Fruit fly (Drosophila melanogaster) whole organism, pupa: ENCODE data around the gene CG7912.
A peak's percentile ranks its signal among the peaks of the same experiment; 100 is the strongest.

ENCODE experiments used
- CG10348 ChIP-seq: fragments of 200-800 bp; sonication (Bioruptor generic); IDR thresholded peaks from 2 replicates; pipeline ENCODE4 v1.3.6; 2022; ENCODE audit warnings: missing biosample characterization, missing genetic modification characterization
- CG12605 ChIP-seq: fragments of 200-800 bp; sonication (Bioruptor generic); IDR thresholded peaks from 2 replicates; pipeline ENCODE4 v1.3.6; 2022; ENCODE audit warnings: missing biosample characterization, missing genetic modification characterization
- CG13204 ChIP-seq: fragments of 200-800 bp; sonication (Bioruptor generic); optimal IDR thresholded peaks from 2 replicates; lab custom pipeline; 2018; ENCODE audit warnings: missing biosample characterization, mild to moderate bottlenecking, missing genetic modification characterization, moderate library complexity
- CG14655 ChIP-seq: fragments of 200-800 bp; sonication (Bioruptor generic); optimal IDR thresholded peaks from 3 replicates; lab custom pipeline; 2017; ENCODE audit warnings: mild to moderate bottlenecking, missing biosample characterization, missing genetic modification reagents, missing genetic modification characterization
- CG15710 ChIP-seq: fragments of 200-800 bp; sonication (Bioruptor generic); optimal IDR thresholded peaks from 2 replicates; lab custom pipeline; 2018; ENCODE audit warnings: missing biosample characterization, mild to moderate bottlenecking, missing genetic modification characterization, moderate library complexity
- CG17806 ChIP-seq: fragments of 200-800 bp; sonication (Bioruptor generic); optimal IDR thresholded peaks from 2 replicates; lab custom pipeline; 2018; ENCODE audit warnings: missing biosample characterization, mild to moderate bottlenecking, missing genetic modification characterization, moderate library complexity
- CG32121 ChIP-seq: fragments of 200-800 bp; sonication (Bioruptor generic); IDR thresholded peaks from 2 replicates; pipeline ENCODE4 v1.3.6; 2022; ENCODE audit warnings: missing biosample characterization, missing genetic modification characterization
- CG34367 ChIP-seq: fragments of 200-800 bp; sonication (Bioruptor generic); optimal IDR thresholded peaks from 2 replicates; lab custom pipeline; 2018; ENCODE audit warnings: missing biosample characterization, mild to moderate bottlenecking, missing genetic modification characterization
- CG4496 ChIP-seq: fragments of 200-800 bp; sonication (Bioruptor generic); IDR thresholded peaks from 3 replicates; pipeline ENCODE4 v1.3.6; 2022; ENCODE audit warnings: missing biosample characterization, missing genetic modification characterization
- CG8159 ChIP-seq: fragments of 200-800 bp; sonication (Bioruptor generic); optimal IDR thresholded peaks from 3 replicates; lab custom pipeline; 2018; ENCODE audit warnings: missing biosample characterization, mild to moderate bottlenecking, missing genetic modification characterization, moderate library complexity
- CG8301 ChIP-seq: fragments of 200-800 bp; sonication (Bioruptor generic); optimal IDR thresholded peaks from 2 replicates; lab custom pipeline; 2018; ENCODE audit warnings: missing biosample characterization, mild to moderate bottlenecking, missing genetic modification characterization
- CG9948 ChIP-seq: fragments of 200-800 bp; sonication (Bioruptor generic); optimal IDR thresholded peaks from 2 replicates; lab custom pipeline; 2018; ENCODE audit warnings: missing biosample characterization, mild to moderate bottlenecking, missing genetic modification characterization, moderate library complexity
- D1 ChIP-seq: fragments of 200-800 bp; sonication (Bioruptor generic); optimal IDR thresholded peaks from 2 replicates; lab custom pipeline; 2018; ENCODE audit warnings: missing biosample characterization, mild to moderate bottlenecking, missing genetic modification characterization, moderate library complexity
- EcR ChIP-seq: fragments of 200-800 bp; sonication (Bioruptor generic); optimal IDR thresholded peaks from 3 replicates; lab custom pipeline; 2019; ENCODE audit warnings: missing biosample characterization, missing genetic modification characterization, mild to moderate bottlenecking, moderate library complexity, missing genetic modification reagents
- Ets98B ChIP-seq: fragments of 200-800 bp; sonication (Bioruptor generic); IDR thresholded peaks from 2 replicates; pipeline ENCODE4 v1.3.6; 2022; ENCODE audit warnings: missing biosample characterization, missing genetic modification characterization
- Pif1A ChIP-seq: fragments of 200-800 bp; sonication (Bioruptor generic); optimal IDR thresholded peaks from 3 replicates; lab custom pipeline; 2016; ENCODE audit warnings: missing biosample characterization, missing genetic modification characterization
- Pif1B ChIP-seq: fragments of 200-800 bp; sonication (Bioruptor generic); optimal IDR thresholded peaks from 3 replicates; lab custom pipeline; 2016; ENCODE audit warnings: missing biosample characterization, missing genetic modification characterization
- Snoo ChIP-seq: fragments of 200-800 bp; sonication (Bioruptor generic); optimal IDR thresholded peaks from 3 replicates; lab custom pipeline; 2017; ENCODE audit warnings: missing biosample characterization, mild to moderate bottlenecking, missing genetic modification characterization, inconsistent platforms
- fd96Ca ChIP-seq: fragments of 200-800 bp; sonication (Bioruptor generic); IDR thresholded peaks from 3 replicates; pipeline ENCODE4 v1.3.6; 2022; ENCODE audit warnings: missing biosample characterization, missing genetic modification characterization
- gl ChIP-seq: fragments of 200-800 bp; sonication (Bioruptor generic); optimal IDR thresholded peaks from 2 replicates; lab custom pipeline; 2018; ENCODE audit warnings: missing biosample characterization, mild to moderate bottlenecking, missing genetic modification characterization
- rn ChIP-seq: fragments of 200-800 bp; sonication (Bioruptor generic); IDR thresholded peaks from 2 replicates; pipeline ENCODE4 v1.3.6; 2022; ENCODE audit warnings: missing biosample characterization, missing genetic modification characterization

The CG7912 gene

DNA sequence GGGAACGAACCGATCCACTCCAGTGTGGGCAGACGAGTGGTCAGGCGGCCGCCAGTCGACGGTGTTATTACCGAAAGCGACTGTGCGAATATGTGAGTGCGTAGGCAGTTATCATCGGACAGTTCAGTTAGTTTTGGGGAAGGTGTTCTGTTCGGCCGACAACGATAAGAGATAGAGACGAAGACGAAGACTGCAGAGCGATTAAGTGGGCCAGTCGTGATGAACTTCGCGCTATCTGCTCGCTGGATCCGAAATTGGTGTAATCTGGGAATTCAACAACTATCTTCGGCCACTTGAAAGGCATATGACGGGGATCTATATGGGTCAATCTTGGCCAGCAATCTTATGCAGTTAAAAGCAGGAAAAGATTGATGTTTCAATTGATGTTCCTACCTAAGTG is at the start of gene CG7912:
CG7912 (minus strand) TSS at position 17 of the 400 bp plus-strand sequence.
- TF ChIP-seq gl (tag; lab: Kevin White, UChicago): no peak
- TF ChIP-seq CG13204 (GFP tag; lab: Kevin White, UChicago): no peak
- no peak for TF ChIP-seq Pif1B (GFP tag; lab: Kevin White, UChicago)
- TF ChIP-seq CG34367: no peak
- no peak for TF ChIP-seq CG8159 (tag; lab: Kevin White, UChicago)
- no peak for TF ChIP-seq D1 (tag; lab: Kevin White, UChicago)
- TF ChIP-seq EcR: no peak
- no peak for TF ChIP-seq CG10348 (GFP tag; lab: Robert Waterston, UW)
- no peak for TF ChIP-seq CG8301 (tag; lab: Kevin White, UChicago)

DNA sequence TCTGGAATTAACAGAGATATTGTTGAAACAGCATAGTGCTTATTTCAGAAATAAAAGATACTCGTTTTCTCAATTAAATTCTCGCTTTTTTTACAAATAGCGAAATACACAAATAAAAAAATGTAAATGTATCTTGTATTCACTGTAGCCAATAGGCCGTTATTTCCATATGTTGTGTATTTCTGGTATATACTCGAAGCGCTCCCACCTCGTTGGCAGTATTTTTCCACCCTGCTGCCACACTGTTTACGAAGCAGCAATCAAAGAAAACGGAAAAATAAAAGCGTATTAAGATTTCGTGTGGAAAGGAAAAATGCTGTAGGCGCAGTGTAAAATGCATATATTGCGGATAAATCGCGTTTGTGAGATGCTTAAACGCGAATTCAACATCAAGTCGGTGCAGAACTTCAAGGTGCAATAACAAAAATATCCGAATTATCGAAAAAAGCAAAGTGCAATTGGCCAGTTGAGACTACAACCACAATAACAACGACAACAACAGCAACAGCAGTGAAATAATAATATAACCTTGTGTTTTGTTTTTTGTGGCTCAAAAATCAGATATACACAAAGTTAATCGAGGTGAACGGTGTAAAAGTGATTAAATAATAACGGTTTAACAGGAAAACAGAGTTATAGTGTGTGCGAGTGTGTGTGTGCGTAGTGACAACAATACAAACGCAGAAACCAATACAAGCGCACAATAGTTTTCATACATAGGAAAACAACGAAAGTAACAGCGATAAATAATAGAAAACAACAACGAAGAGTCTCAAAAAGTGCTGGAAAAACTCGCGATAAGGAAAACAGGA is 49.3 kb upstream of the CG7912 start, which contains the start of gene sima:
sima (plus strand) TSS at position 255 of the 812 bp plus-strand sequence.
- TF ChIP-seq CG17806 (tag; lab: Kevin White, UChicago) (peak; percentile 21), Ets98B (peak; percentile 64), CG15710 (no peak), gl (tag; lab: Kevin White, UChicago) (no peak), fd96Ca (GFP tag; lab: Robert Waterston, UW) (no peak), Pif1A (GFP tag; lab: Kevin White, UChicago) (peak; percentile 31), CG9948 (tag; lab: Kevin White, UChicago) (no peak), CG34367 (peak; percentile 8), Pif1B (GFP tag; lab: Kevin White, UChicago) (no peak), CG8301 (tag; lab: Kevin White, UChicago) (no peak), CG4496 (GFP tag; lab: Robert Waterston, UW) (0 out of 3 replicates have a peak, but pooled peaks have one; percentile 8), CG12605 (GFP tag; lab: Robert Waterston, UW) (no peak), CG32121 (no peak), CG13204 (GFP tag; lab: Kevin White, UChicago) (no peak), Snoo (tag; lab: Kevin White, UChicago) (peak; percentile 19), CG8159 (tag; lab: Kevin White, UChicago) (peak; percentile 23), rn (no peak), CG10348 (GFP tag; lab: Robert Waterston, UW) (no peak), D1 (tag; lab: Kevin White, UChicago) (no peak), CG14655 (no peak), EcR (no peak)

DNA sequence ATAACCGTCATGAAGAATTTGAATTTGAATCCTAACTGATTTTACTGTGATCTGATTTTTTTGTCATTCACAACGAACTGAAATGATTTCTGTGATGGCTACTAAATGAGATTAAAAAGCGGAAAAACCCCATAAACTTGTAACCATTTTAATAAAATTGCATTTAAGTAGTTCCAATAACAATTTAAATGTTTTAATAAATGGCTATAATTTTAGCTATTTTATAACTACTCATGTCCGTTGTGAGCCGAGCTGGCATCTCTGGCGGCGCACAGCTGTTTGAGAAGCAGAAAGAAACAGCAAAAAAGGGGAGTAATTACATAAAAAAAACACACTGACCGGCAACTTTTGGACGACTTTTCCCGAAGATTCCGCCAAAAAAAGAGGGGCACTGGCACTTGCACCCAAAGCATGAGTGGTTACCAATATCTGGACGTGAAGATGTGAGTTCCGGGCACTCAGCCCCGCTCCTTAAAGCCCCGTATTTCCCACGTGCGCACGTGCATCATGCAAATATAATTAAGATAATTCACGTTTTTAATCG is 47.7 kb upstream of the CG7912 start, which contains the start of the genes CG7950 and Rpp14a:
CG7950 (plus strand) TSS at position 268 of the 544 bp plus-strand sequence.
Rpp14a (plus strand) TSS at position 268 of the 544 bp plus-strand sequence.
- TF ChIP-seq fd96Ca (GFP tag; lab: Robert Waterston, UW) (peak; percentile 77; the same call in 2 of the 3 replicates), Snoo (tag; lab: Kevin White, UChicago) (peak; percentile 74), CG34367 (peak; percentile 82), CG4496 (GFP tag; lab: Robert Waterston, UW) (peak; percentile 90), CG15710 (peak; percentile 83), CG12605 (GFP tag; lab: Robert Waterston, UW) (peak; percentile 74), rn (peak; percentile 73), D1 (tag; lab: Kevin White, UChicago) (no peak), CG14655 (no peak), Pif1B (GFP tag; lab: Kevin White, UChicago) (no peak), EcR (no peak), CG32121 (peak; percentile 85), CG8159 (tag; lab: Kevin White, UChicago) (peak; percentile 77), CG17806 (tag; lab: Kevin White, UChicago) (peak; percentile 82), Pif1A (GFP tag; lab: Kevin White, UChicago) (no peak), CG13204 (GFP tag; lab: Kevin White, UChicago) (no peak), CG8301 (tag; lab: Kevin White, UChicago) (peak; percentile 73), Ets98B (peak; percentile 86), CG9948 (tag; lab: Kevin White, UChicago) (peak; percentile 64), CG10348 (GFP tag; lab: Robert Waterston, UW) (no peak), gl (tag; lab: Kevin White, UChicago) (peak; percentile 61)

DNA sequence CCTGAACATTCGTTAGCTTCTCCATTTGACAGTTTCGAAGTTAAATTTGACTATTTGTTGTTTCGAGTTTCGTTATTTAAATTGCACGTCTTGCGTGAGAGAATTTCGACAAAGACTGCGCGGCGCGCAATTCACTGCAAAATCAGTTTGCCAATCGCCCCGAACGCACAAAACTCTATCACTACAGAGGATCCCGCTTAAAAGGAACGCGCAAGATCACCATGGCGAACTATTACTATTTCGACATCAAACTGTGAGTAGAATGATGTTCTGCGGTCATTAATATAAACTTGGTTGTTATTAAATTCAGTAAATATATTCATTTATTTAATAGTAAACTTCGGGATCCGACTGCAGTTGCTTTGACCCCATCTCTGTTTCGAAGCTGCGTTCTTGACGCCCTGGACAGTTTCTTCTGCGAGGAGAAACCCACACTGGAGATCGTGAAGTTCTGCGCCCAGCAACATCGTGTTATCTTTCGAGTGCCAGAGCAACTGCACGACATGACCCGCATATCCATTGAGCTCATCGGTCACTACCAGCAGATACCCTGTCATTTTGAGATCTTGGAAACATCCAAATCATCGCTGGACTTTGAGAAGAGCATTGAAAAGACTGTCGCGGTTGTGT is 47.0 kb upstream of the CG7912 start, which contains the start of the genes Rpp14b and spn-A:
Rpp14b (plus strand) TSS at position 43 of the 630 bp plus-strand sequence.
spn-A (minus strand) TSS at position 123 of the 630 bp plus-strand sequence.
- TF ChIP-seq CG17806 (tag; lab: Kevin White, UChicago) (peak; percentile 21), CG10348 (GFP tag; lab: Robert Waterston, UW) (no peak), CG9948 (tag; lab: Kevin White, UChicago) (no peak), fd96Ca (GFP tag; lab: Robert Waterston, UW) (peak; percentile 46; the same call in 1 of the 3 replicates), CG34367 (no peak), Snoo (tag; lab: Kevin White, UChicago) (peak; percentile 15), CG14655 (no peak), CG13204 (GFP tag; lab: Kevin White, UChicago) (no peak), Ets98B (peak; percentile 39; the same call in 1 of the 2 replicates), CG8301 (tag; lab: Kevin White, UChicago) (no peak), CG8159 (tag; lab: Kevin White, UChicago) (no peak), Pif1B (GFP tag; lab: Kevin White, UChicago) (no peak), rn (no peak), gl (tag; lab: Kevin White, UChicago) (no peak), Pif1A (GFP tag; lab: Kevin White, UChicago) (no peak), D1 (tag; lab: Kevin White, UChicago) (no peak), EcR (no peak), CG32121 (no peak), CG12605 (GFP tag; lab: Robert Waterston, UW) (no peak), CG4496 (GFP tag; lab: Robert Waterston, UW) (no peak), CG15710 (peak; percentile 43)
- TF ChIP-seq, all 21 proteins: peak for 5
